Fruit fly (Drosophila melanogaster) whole organism, adult: ENCODE measurements around the gene mus312.

Source experiments
- CG33017 ChIP-seq: fragments of 200-800 bp; sonication (Bioruptor generic); optimal IDR thresholded peaks from 2 replicates; lab custom pipeline; 2018; ENCODE audit warnings: missing biosample characterization, mild to moderate bottlenecking, missing genetic modification characterization, moderate library complexity
- CG7045 ChIP-seq: fragments of 200-800 bp; sonication (Bioruptor generic); optimal IDR thresholded peaks from 2 replicates; lab custom pipeline; 2017; ENCODE audit warnings: missing biosample characterization, mild to moderate bottlenecking, missing genetic modification characterization
- cnc ChIP-seq, 2 experiments: fragments of >200 bp; optimal IDR thresholded peaks; 2 replicates each; lab custom pipeline; 2017

- TF ChIP-seq cnc (optimal IDR thresholded peaks at IDR 0.05; lab: Kevin White, UChicago) = no peak
- no peak for TF ChIP-seq CG33017 (tag; lab: Kevin White, UChicago)
- TF ChIP-seq CG7045 (GFP tag; lab: Kevin White, UChicago) = no peak
These were observed 31.5 kb downstream of the mus312 start, which contains the start of gene Sec63 for dm6 chr3L:7360324-7360852.
